Worm (Caenorhabditis elegans): Measurements from ENCODE around the gene T07G12.4.

DNA sequence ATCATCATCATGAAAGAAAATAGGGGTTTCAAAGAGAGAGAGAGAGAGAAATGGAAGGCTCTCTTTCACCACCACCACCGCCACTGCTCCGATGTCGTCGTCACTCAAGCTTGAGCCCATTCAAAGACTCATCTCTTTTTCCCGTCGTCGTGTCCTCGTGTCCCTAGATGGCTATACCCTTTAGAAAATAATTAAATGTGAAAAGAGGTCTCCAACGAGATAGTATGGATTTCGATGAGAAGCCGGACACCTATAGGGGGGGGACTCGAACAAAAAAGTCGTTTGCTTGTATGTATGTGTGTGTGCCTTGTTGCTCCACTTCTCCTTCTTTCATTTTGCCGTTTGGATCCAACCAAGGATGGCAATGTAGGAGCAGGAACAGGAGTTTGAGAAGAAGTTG, 33.5 kb downstream of the T07G12.4 start:
- TF ChIP-seq F49E8.2 (tag; optimal IDR thresholded peaks at IDR 0.05; ENCODE audit: borderline replicate concordance) (no peak), fos-1 (tag; optimal IDR thresholded peaks at IDR 0.05) (no peak), rbr-2 (tag; optimal IDR thresholded peaks at IDR 0.05) (no peak)

Measured in whole organism, L4 larva.